Worm (Caenorhabditis elegans) whole organism, L1 larva: ENCODE measurements around the gene ZK1248.19.

Experiments used
- blmp-1 ChIP-seq: fragments of 150-350 bp; optimal IDR thresholded peaks from 2 replicates; lab custom pipeline; 2014; ENCODE audit warnings: missing biosample characterization, missing genetic modification characterization
- dpl-1 ChIP-seq, 3 experiments: fragments of 150-350 bp in 2 of 3; sonication (generic microtip) in 1 of 3; optimal IDR thresholded peaks; 2 replicates each; lab custom pipeline; 2014 to 2017; ENCODE audit warnings: missing biosample characterization in 3 of 3, missing genetic modification characterization in 3 of 3, missing genetic modification reagents in 3 of 3
- egl-13 ChIP-seq: sonication (generic microtip); optimal IDR thresholded peaks from 2 replicates; lab custom pipeline; 2016; ENCODE audit warnings: missing genotype, missing genetic modification reagents, missing genetic modification characterization, missing compliant biosample characterization
- elt-3 ChIP-seq, 6 experiments: fragments of 150-350 bp in 1 of 6; sonication (generic microtip); optimal IDR thresholded peaks; 2 replicates each; lab custom pipeline; 2017 to 2018; ENCODE audit warnings: missing biosample characterization in 6 of 6, missing genetic modification characterization in 6 of 6, inconsistent platforms in 1 of 6
- lin-13 ChIP-seq: fragments of 150-350 bp; optimal IDR thresholded peaks from 2 replicates; lab custom pipeline; 2014; ENCODE audit warnings: missing biosample characterization, missing genetic modification reagents, missing genetic modification characterization
- lin-39 ChIP-seq: fragments of 150-350 bp; optimal IDR thresholded peaks from 2 replicates; lab custom pipeline; 2014; ENCODE audit warnings: missing biosample characterization, missing genetic modification reagents, missing genetic modification characterization
- lsy-2 ChIP-seq, 2 experiments: fragments of 150-350 bp; optimal IDR thresholded peaks; 2 replicates each; lab custom pipeline; 2014; ENCODE audit warnings: missing biosample characterization in 2 of 2, missing genetic modification characterization in 2 of 2
- nhr-19 ChIP-seq: fragments of 200-800 bp; sonication (Bioruptor generic); conservative IDR thresholded peaks from 2 replicates; pipeline ENCODE4 v1.3.6; 2022; ENCODE audit warnings: missing genetic modification characterization, missing compliant biosample characterization
- nhr-71 ChIP-seq: sonication (generic microtip); optimal IDR thresholded peaks from 2 replicates; lab custom pipeline; 2016; ENCODE audit warnings: mild to moderate bottlenecking, missing genetic modification characterization, moderate library complexity, missing compliant biosample characterization
- nhr-77 ChIP-seq: fragments of 150-350 bp; optimal IDR thresholded peaks from 2 replicates; lab custom pipeline; 2014; ENCODE audit warnings: missing biosample characterization, missing genetic modification characterization
- nhr-90 ChIP-seq: sonication (generic microtip); optimal IDR thresholded peaks from 2 replicates; lab custom pipeline; 2016; ENCODE audit warnings: mild to moderate bottlenecking, missing genetic modification characterization, missing compliant biosample characterization; ENCODE audit not compliant: poor library complexity
- pqm-1 ChIP-seq: sonication (generic microtip); optimal IDR thresholded peaks from 3 replicates; lab custom pipeline; 2017; ENCODE audit warnings: missing biosample characterization, missing genetic modification characterization
- snpc-4 ChIP-seq: fragments of 150-350 bp; optimal IDR thresholded peaks from 2 replicates; lab custom pipeline; 2014; ENCODE audit warnings: missing biosample characterization, missing genetic modification characterization
- unc-62 ChIP-seq: fragments of 150-350 bp; optimal IDR thresholded peaks from 2 replicates; lab custom pipeline; 2014; ENCODE audit warnings: missing biosample characterization, missing genetic modification reagents, missing genetic modification characterization

ce11 chrII:5872414-5872813 lies 33.2 kb upstream of the ZK1248.19 start:
- TF ChIP-seq snpc-4 (tag; lab: Kevin White, UChicago) (no peak), egl-13 (tag; lab: Kevin White, UChicago) (no peak), lin-39 (tag; lab: Kevin White, UChicago) (no peak), nhr-19 (GFP tag; lab: Robert Waterston, UW) (no peak), nhr-77 (tag; lab: Kevin White, UChicago) (no peak), dpl-1 (GFP tag; optimal IDR thresholded peaks at IDR 0.05; lab: Kevin White, UChicago) (no peak), pqm-1 (tag; lab: Kevin White, UChicago) (no peak), lsy-2 (tag; optimal IDR thresholded peaks at IDR 0.05; lab: Kevin White, UChicago) (no peak), nhr-71 (no peak), blmp-1 (tag; lab: Kevin White, UChicago) (no peak), unc-62 (GFP tag; lab: Kevin White, UChicago) (no peak), nhr-90 (no peak), elt-3 (tag; optimal IDR thresholded peaks at IDR 0.05; lab: Kevin White, UChicago) (no peak), lin-13 (no peak)
